Fruit fly (Drosophila melanogaster): ENCODE data around the gene CG34026.

DNA sequence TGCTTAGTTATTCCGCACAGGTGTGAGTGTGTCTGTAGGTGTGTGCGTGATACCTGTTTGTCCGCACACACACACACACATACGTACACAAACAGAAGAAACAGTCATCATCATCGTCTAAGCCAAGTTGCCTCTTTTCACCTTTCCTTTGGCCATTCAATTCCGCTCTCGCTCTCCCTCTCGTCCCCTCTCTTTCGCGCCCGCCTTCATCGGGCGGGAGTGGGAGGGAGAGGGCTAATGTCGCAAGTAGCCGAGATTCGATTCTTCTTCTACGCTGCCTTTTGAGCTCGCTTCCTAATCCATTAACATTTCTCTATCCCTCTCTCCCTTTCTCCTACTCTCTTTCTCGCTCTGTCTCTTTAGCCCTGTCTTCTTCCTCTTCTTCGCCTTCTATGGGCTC is 36.5 kb upstream of the CG34026 start:
- TF ChIP-seq Crg-1 (GFP tag; optimal IDR thresholded peaks at IDR 0.05) (no peak), Mnt (GFP tag; optimal IDR thresholded peaks at IDR 0.05) (no peak), tj (GFP tag; optimal IDR thresholded peaks at IDR 0.05) (no peak), CG14711 (tag; optimal IDR thresholded peaks at IDR 0.05) (no peak), Hr96 (GFP tag; optimal IDR thresholded peaks at IDR 0.05) (no peak), kay (GFP tag; ENCODE audit: borderline replicate concordance) (no peak), ovo (GFP tag; optimal IDR thresholded peaks at IDR 0.05) (no peak), toe (GFP tag; optimal IDR thresholded peaks at IDR 0.05) (no peak), CG7101 (tag; optimal IDR thresholded peaks at IDR 0.05) (no peak), cic (GFP tag; optimal IDR thresholded peaks at IDR 0.05) (no peak), CG5204 (GFP tag; optimal IDR thresholded peaks at IDR 0.05) (no peak), pad (GFP tag; optimal IDR thresholded peaks at IDR 0.05) (no peak), cnc (optimal IDR thresholded peaks at IDR 0.05) (no peak), CG1620 (GFP tag; optimal IDR thresholded peaks at IDR 0.05) (no peak)
